Worm (Caenorhabditis elegans) whole organism, late embryonic: ENCODE data around the gene acs-22.

Source experiments
- T23F11.4 ChIP-seq: fragments of 200-800 bp; sonication (Bioruptor generic); optimal IDR thresholded peaks from 2 replicates; lab custom pipeline; 2018; ENCODE audit warnings: mild to moderate bottlenecking, missing genetic modification characterization, missing compliant biosample characterization
- fkh-10 ChIP-seq: fragments of 150-350 bp; optimal IDR thresholded peaks from 2 replicates; lab custom pipeline; 2014; ENCODE audit warnings: missing biosample characterization, missing genetic modification reagents, missing genetic modification characterization
- nhr-232 ChIP-seq: sonication (generic microtip); optimal IDR thresholded peaks from 2 replicates; lab custom pipeline; 2016; ENCODE audit warnings: missing genetic modification characterization, missing compliant biosample characterization
- pqm-1 ChIP-seq: sonication (generic microtip); optimal IDR thresholded peaks from 2 replicates; lab custom pipeline; 2016; ENCODE audit warnings: missing genetic modification characterization, missing compliant biosample characterization

DNA sequence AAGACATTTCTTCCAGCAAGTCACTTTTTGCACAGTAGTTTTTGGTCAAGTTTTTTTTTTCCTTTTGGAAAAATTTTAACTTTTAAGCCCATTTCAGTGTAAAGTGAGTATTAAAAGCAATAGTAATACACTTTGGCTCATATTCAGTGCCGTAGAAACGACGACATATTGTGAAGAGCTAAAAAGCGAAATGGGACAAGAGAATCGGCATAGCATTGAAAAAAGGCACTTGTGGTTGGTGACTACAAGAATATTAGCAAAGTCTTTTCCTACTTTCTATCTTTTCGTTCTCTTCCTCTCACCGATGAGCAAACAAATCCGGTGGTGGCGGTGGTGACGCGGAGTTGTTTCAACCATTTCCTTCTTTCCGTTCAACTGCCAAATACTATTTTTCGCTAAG is at the start of gene acs-22:
- TF ChIP-seq nhr-232 (tag; lab: Kevin White, UChicago), result no peak
- no peak for TF ChIP-seq pqm-1 (tag; lab: Kevin White, UChicago)
- TF ChIP-seq fkh-10 (GFP tag; lab: Kevin White, UChicago), result no peak
- TF ChIP-seq T23F11.4 (GFP tag; lab: Kevin White, UChicago), result no peak
